Fruit fly (Drosophila melanogaster): ENCODE data around the gene zyd.

DNA sequence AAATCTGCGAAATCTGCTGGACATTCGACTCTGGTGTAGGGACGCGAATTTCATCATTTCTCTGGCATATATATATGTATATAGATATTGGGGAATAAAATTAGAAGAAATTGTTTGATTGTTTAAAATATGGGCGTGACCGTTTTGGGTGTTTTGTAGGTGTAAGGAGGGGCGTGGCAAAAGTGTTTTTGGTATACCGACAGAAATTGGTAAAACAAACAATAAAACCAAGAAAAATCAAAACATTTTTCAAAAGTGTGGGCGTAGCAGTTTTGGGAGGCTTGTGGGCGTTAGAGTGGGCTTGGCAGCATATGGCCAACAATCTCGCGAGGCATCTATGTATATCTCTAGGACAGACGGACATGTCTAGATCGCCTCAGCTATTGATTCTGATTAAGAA is 11.5 kb upstream of the zyd start, which contains the start of gene FucTC:
- TF ChIP-seq CG9948 (tag; optimal IDR thresholded peaks at IDR 0.05) (no peak), EcR (GFP tag; optimal IDR thresholded peaks at IDR 0.05) (no peak), CG34367 (tag; optimal IDR thresholded peaks at IDR 0.05) (no peak), Ets98B (GFP tag; IDR thresholded peaks at IDR 0.05) (no peak), fd96Ca (GFP tag; IDR thresholded peaks at IDR 0.05) (no peak), CG17806 (tag; optimal IDR thresholded peaks at IDR 0.05) (no peak), Pif1B (GFP tag; optimal IDR thresholded peaks at IDR 0.05) (no peak), Pif1A (GFP tag; optimal IDR thresholded peaks at IDR 0.05) (no peak), gl (tag; optimal IDR thresholded peaks at IDR 0.05) (no peak), CG10348 (GFP tag; IDR thresholded peaks at IDR 0.05) (no peak), CG13204 (GFP tag; optimal IDR thresholded peaks at IDR 0.05) (no peak), CG8301 (tag; optimal IDR thresholded peaks at IDR 0.05) (no peak)
